Worm (Caenorhabditis elegans) whole organism, young adult: Measurements from ENCODE around the gene str-207.

ENCODE experiments used
- Y79H2A.3 ChIP-seq: fragments of 200-800 bp; sonication (Bioruptor generic); conservative IDR thresholded peaks from 2 replicates; pipeline ENCODE4 v1.3.6; 2022; ENCODE audit warnings: missing genetic modification reagents, missing genetic modification characterization, missing compliant biosample characterization
- ZK185.1 ChIP-seq: sonication (generic microtip); optimal IDR thresholded peaks from 2 replicates; lab custom pipeline; 2016; ENCODE audit warnings: mild to moderate bottlenecking, missing genetic modification characterization, missing compliant biosample characterization; ENCODE audit not compliant: poor library complexity, severe bottlenecking
- ama-1 ChIP-seq, 3 experiments: fragments of 150-350 bp in 1 of 3; sonication (generic microtip) in 2 of 3; optimal IDR thresholded peaks; 2 replicates each; lab custom pipeline; 2014 to 2018; ENCODE audit warnings: missing biosample characterization in 2 of 3, missing genetic modification characterization in 2 of 3, missing genetic modification reagents in 2 of 3
- dpl-1 ChIP-seq: fragments of 150-350 bp; optimal IDR thresholded peaks from 2 replicates; lab custom pipeline; 2014; ENCODE audit warnings: missing biosample characterization, missing genetic modification reagents, missing genetic modification characterization
- egrh-3 ChIP-seq: fragments of 200-800 bp; sonication (Bioruptor generic); IDR thresholded peaks from 2 replicates; pipeline ENCODE4 v1.3.6; 2022; ENCODE audit warnings: missing genetic modification reagents, missing genetic modification characterization, missing compliant biosample characterization
- madf-10 ChIP-seq: sonication (generic microtip); optimal IDR thresholded peaks from 2 replicates; lab custom pipeline; 2016; ENCODE audit warnings: mild to moderate bottlenecking, missing genetic modification characterization, missing compliant biosample characterization
- mcd-1 ChIP-seq: fragments of 200-800 bp; sonication (Bioruptor generic); IDR thresholded peaks from 2 replicates; pipeline ENCODE4 v1.3.6; 2022; ENCODE audit warnings: missing genetic modification reagents, missing genetic modification characterization, missing compliant biosample characterization
- pha-4 ChIP-seq: fragments of 150-350 bp; sonication (generic microtip); optimal IDR thresholded peaks from 2 replicates; lab custom pipeline; 2014; ENCODE audit warnings: missing biosample characterization, missing genetic modification reagents, missing genetic modification characterization
- repo-1 ChIP-seq: sonication (generic microtip); optimal IDR thresholded peaks from 2 replicates; lab custom pipeline; 2017; ENCODE audit warnings: mild to moderate bottlenecking, missing genetic modification characterization, missing compliant biosample characterization

- no peak for TF ChIP-seq Y79H2A.3 (GFP tag; lab: Robert Waterston, UW)
- TF ChIP-seq egrh-3 = no peak
- TF ChIP-seq ama-1 (optimal IDR thresholded peaks at IDR 0.05; lab: Kevin White, UChicago) = no peak
- no peak for TF ChIP-seq ama-1 (GFP tag; optimal IDR thresholded peaks at IDR 0.05; lab: Kevin White, UChicago)
- no peak for TF ChIP-seq dpl-1 (GFP tag; lab: Kevin White, UChicago)
- no peak for TF ChIP-seq repo-1 (tag; lab: Kevin White, UChicago)
- TF ChIP-seq pha-4 (tag; lab: Kevin White, UChicago) = no peak
- no peak for TF ChIP-seq mcd-1 (GFP tag; lab: Robert Waterston, UW)
- no peak for TF ChIP-seq ZK185.1 (tag; lab: Kevin White, UChicago)
- no peak for TF ChIP-seq madf-10 (tag; lab: Kevin White, UChicago)
Observed at ce11 chrV:4935096-4935495, 16.4 kb upstream of the str-207 start.
